Worm (Caenorhabditis elegans) whole organism, mixed stage, embryonic: Measurements from ENCODE around the gene srj-33.

ENCODE experiments used
- nhr-237 ChIP-seq: fragments of 150-350 bp; optimal IDR thresholded peaks from 2 replicates; lab custom pipeline; 2014; ENCODE audit warnings: missing biosample characterization, missing genetic modification characterization
- nhr-28 ChIP-seq: fragments of 150-350 bp; optimal IDR thresholded peaks from 2 replicates; lab custom pipeline; 2014; ENCODE audit warnings: missing biosample characterization, missing genetic modification characterization
- nhr-76 ChIP-seq: sonication (generic microtip); optimal IDR thresholded peaks from 2 replicates; lab custom pipeline; 2017; ENCODE audit warnings: missing biosample characterization, missing genetic modification characterization
- pha-4 ChIP-seq: fragments of 150-350 bp; optimal IDR thresholded peaks from 2 replicates; lab custom pipeline; 2018; ENCODE audit warnings: missing biosample characterization, missing genetic modification reagents, missing genetic modification characterization

ce11 chrV:9921288-9921687 is 16.0 kb downstream of the srj-33 start, which contains the start of gene ceh-75:
- TF ChIP-seq nhr-76 (tag; lab: Kevin White, UChicago) (no peak), nhr-28 (tag; lab: Kevin White, UChicago) (no peak), pha-4 (tag; lab: Kevin White, UChicago) (no peak), nhr-237 (tag; lab: Kevin White, UChicago) (no peak)
